Fruit fly (Drosophila melanogaster) whole organism, embryonic: Measurements from ENCODE around the gene nbs.

ENCODE experiments used
- Atf-2 ChIP-seq: fragments of 200-800 bp; sonication (Bioruptor generic); optimal IDR thresholded peaks from 2 replicates; lab custom pipeline; 2016; ENCODE audit warnings: missing biosample characterization, missing genetic modification characterization
- CG11696 ChIP-seq: fragments of 200-800 bp; sonication (Bioruptor generic); IDR thresholded peaks from 2 replicates; pipeline ENCODE4 v1.3.6; 2022; ENCODE audit warnings: missing biosample characterization, missing genetic modification characterization
- CG12155 ChIP-seq: fragments of 200-800 bp; sonication (Bioruptor generic); optimal IDR thresholded peaks from 3 replicates; lab custom pipeline; 2016; ENCODE audit warnings: missing biosample characterization, missing genetic modification characterization
- CG12659 ChIP-seq: fragments of 200-800 bp; sonication (Bioruptor generic); optimal IDR thresholded peaks from 3 replicates; lab custom pipeline; 2017; ENCODE audit warnings: mild to moderate bottlenecking, missing biosample characterization, missing genetic modification reagents, missing genetic modification characterization
- CG13894 ChIP-seq: fragments of 200-800 bp; sonication (Bioruptor generic); optimal IDR thresholded peaks from 3 replicates; lab custom pipeline; 2018; ENCODE audit warnings: missing biosample characterization, mild to moderate bottlenecking, missing genetic modification characterization, moderate library complexity
- CG14860 ChIP-seq: fragments of 200-800 bp; sonication (Bioruptor generic); IDR thresholded peaks from 3 replicates; pipeline ENCODE4 v1.3.6; 2022; ENCODE audit warnings: missing biosample characterization, missing genetic modification characterization; ENCODE audit not compliant: partially characterized antibody
- CG17829 ChIP-seq: fragments of 200-800 bp; optimal IDR thresholded peaks from 2 replicates; lab custom pipeline; 2019; ENCODE audit warnings: missing biosample characterization, mild to moderate bottlenecking, missing genetic modification characterization, moderate library complexity
- CG2120 ChIP-seq: fragments of 200-800 bp; sonication (Bioruptor generic); optimal IDR thresholded peaks from 3 replicates; lab custom pipeline; 2016; ENCODE audit warnings: missing biosample characterization, missing genetic modification characterization
- CG34422 ChIP-seq: fragments of 200-800 bp; sonication (Bioruptor generic); IDR thresholded peaks from 3 replicates; pipeline ENCODE4 v1.3.6; 2022; ENCODE audit warnings: missing biosample characterization, missing genetic modification characterization
- CG6683 ChIP-seq: fragments of 200-800 bp; sonication (Bioruptor generic); optimal IDR thresholded peaks from 2 replicates; lab custom pipeline; 2017; ENCODE audit warnings: missing biosample characterization, mild to moderate bottlenecking, missing genetic modification characterization, missing genetic modification reagents
- D19B ChIP-seq: fragments of 200-800 bp; sonication (Bioruptor generic); optimal IDR thresholded peaks from 2 replicates; lab custom pipeline; 2017; ENCODE audit warnings: missing biosample characterization, mild to moderate bottlenecking, missing genetic modification characterization
- Dfd ChIP-seq, 2 experiments: fragments of >200 bp; optimal IDR thresholded peaks; 2 replicates each; lab custom pipeline; 2017; ENCODE audit warnings: missing biosample characterization in 2 of 2, missing genetic modification characterization in 2 of 2
- Drgx ChIP-seq: fragments of 200-800 bp; sonication (Bioruptor generic); IDR thresholded peaks from 2 replicates; pipeline ENCODE4 v1.3.6; 2022; ENCODE audit warnings: missing biosample characterization, missing genetic modification characterization
- E2f2 ChIP-seq: fragments of 200-800 bp; sonication (Bioruptor generic); IDR thresholded peaks from 2 replicates; pipeline ENCODE4 v1.3.6; 2022; ENCODE audit warnings: missing biosample characterization, missing genetic modification characterization
- Elba2 ChIP-seq: fragments of 200-800 bp; sonication (Bioruptor generic); optimal IDR thresholded peaks from 3 replicates; lab custom pipeline; 2016; ENCODE audit warnings: missing biosample characterization, missing genetic modification characterization
- Ets65A ChIP-seq: fragments of 200-800 bp; sonication (Bioruptor generic); peaks from one replicate; lab custom pipeline; 2016; ENCODE audit warnings: missing biosample characterization, missing genetic modification characterization
- HLH3B ChIP-seq: fragments of 200-800 bp; sonication (Bioruptor generic); IDR thresholded peaks from 2 replicates; pipeline ENCODE4 v1.3.6; 2022; ENCODE audit warnings: missing biosample characterization, missing genetic modification characterization
- MESR4 ChIP-seq: fragments of 200-800 bp; sonication (Bioruptor generic); optimal IDR thresholded peaks from 2 replicates; lab custom pipeline; 2018; ENCODE audit warnings: missing biosample characterization, mild to moderate bottlenecking, missing genetic modification characterization, moderate library complexity
- Med ChIP-seq: fragments of 200-800 bp; sonication (Bioruptor generic); peaks from one replicate; lab custom pipeline; 2016; ENCODE audit warnings: missing biosample characterization, missing genetic modification characterization, mild to moderate bottlenecking, inconsistent platforms, moderate library complexity
- Myb ChIP-seq: fragments of 200-800 bp; sonication (Bioruptor generic); optimal IDR thresholded peaks from 2 replicates; lab custom pipeline; 2016; ENCODE audit warnings: missing biosample characterization, missing genetic modification characterization
- Nf-YB ChIP-seq: fragments of 200-800 bp; sonication (Bioruptor generic); optimal IDR thresholded peaks from 3 replicates; lab custom pipeline; 2019; ENCODE audit warnings: missing biosample characterization, mild to moderate bottlenecking, missing genetic modification characterization, moderate library complexity
- Nf-YC ChIP-seq: fragments of 200-800 bp; optimal IDR thresholded peaks from 3 replicates; lab custom pipeline; 2019; ENCODE audit warnings: missing biosample characterization, mild to moderate bottlenecking, missing genetic modification characterization, moderate library complexity
- Spps ChIP-seq: fragments of 200-800 bp; sonication (Bioruptor generic); optimal IDR thresholded peaks from 2 replicates; lab custom pipeline; 2018; ENCODE audit warnings: missing biosample characterization, mild to moderate bottlenecking, missing genetic modification characterization
- abd-A ChIP-seq: fragments of 200-800 bp; sonication (Bioruptor generic); optimal IDR thresholded peaks from 3 replicates; lab custom pipeline; 2019; ENCODE audit warnings: missing biosample characterization, mild to moderate bottlenecking, missing genetic modification characterization, moderate library complexity
- ato ChIP-seq: fragments of 200-800 bp; sonication (Bioruptor generic); IDR thresholded peaks from 2 replicates; pipeline ENCODE4 v1.3.6; 2022; ENCODE audit warnings: missing biosample characterization, missing genetic modification characterization; ENCODE audit not compliant: partially characterized antibody
- bbx ChIP-seq: fragments of 200-800 bp; sonication (Bioruptor generic); IDR thresholded peaks from 2 replicates; pipeline ENCODE4 v1.3.6; 2022; ENCODE audit warnings: missing biosample characterization, missing genetic modification characterization; ENCODE audit not compliant: partially characterized antibody
- crol ChIP-seq: fragments of 200-800 bp; sonication (Bioruptor generic); IDR thresholded peaks from 2 replicates; pipeline ENCODE4 v1.3.6; 2022; ENCODE audit warnings: missing biosample characterization, missing genetic modification characterization
- dimm ChIP-seq: fragments of 200-800 bp; sonication (Bioruptor generic); IDR thresholded peaks from 2 replicates; pipeline ENCODE4 v1.3.6; 2022; ENCODE audit warnings: missing biosample characterization, missing genetic modification characterization
- exex ChIP-seq: fragments of 200-800 bp; sonication (Bioruptor generic); optimal IDR thresholded peaks from 4 replicates; lab custom pipeline; 2018; ENCODE audit warnings: missing biosample characterization, mild to moderate bottlenecking, missing genetic modification characterization, moderate library complexity
- fru ChIP-seq: fragments of >200 bp; optimal IDR thresholded peaks from 2 replicates; lab custom pipeline; 2017
- hth ChIP-seq: fragments of >200 bp; optimal IDR thresholded peaks from 2 replicates; lab custom pipeline; 2017; ENCODE audit warnings: inconsistent platforms
- inv ChIP-seq: fragments of 200-800 bp; sonication (Bioruptor generic); IDR thresholded peaks from 2 replicates; pipeline ENCODE4 v1.3.6; 2022; ENCODE audit warnings: missing biosample characterization, missing genetic modification characterization; ENCODE audit not compliant: partially characterized antibody
- lbe ChIP-seq: fragments of 200-800 bp; sonication (Bioruptor generic); optimal IDR thresholded peaks from 2 replicates; lab custom pipeline; 2016; ENCODE audit warnings: missing biosample characterization, mild to moderate bottlenecking, missing genetic modification characterization
- lilli ChIP-seq: fragments of 200-800 bp; sonication (Bioruptor generic); optimal IDR thresholded peaks from 3 replicates; lab custom pipeline; 2016; ENCODE audit warnings: missing biosample characterization, missing genetic modification characterization
- mirr ChIP-seq: fragments of 200-800 bp; sonication (Bioruptor generic); optimal IDR thresholded peaks from 3 replicates; lab custom pipeline; 2018; ENCODE audit warnings: missing biosample characterization, mild to moderate bottlenecking, missing genetic modification characterization
- nom ChIP-seq: fragments of 200-800 bp; sonication (Bioruptor generic); optimal IDR thresholded peaks from 2 replicates; lab custom pipeline; 2017; ENCODE audit warnings: missing biosample characterization, missing genetic modification characterization, mild to moderate bottlenecking, moderate library complexity, missing genetic modification reagents
- org-1 ChIP-seq: fragments of 200-800 bp; sonication (Bioruptor generic); optimal IDR thresholded peaks from 2 replicates; lab custom pipeline; 2017; ENCODE audit warnings: missing biosample characterization, missing genetic modification characterization
- row ChIP-seq: fragments of 200-800 bp; sonication (Bioruptor generic); IDR thresholded peaks from 3 replicates; pipeline ENCODE4 v1.3.6; 2022; ENCODE audit warnings: missing biosample characterization, missing genetic modification characterization
- sc ChIP-seq, 3 experiments: fragments of >200 bp in 2 of 3; fragments of 200-800 bp in 1 of 3; sonication (Bioruptor generic) in 1 of 3; optimal IDR thresholded peaks; 2 replicates in 2 of 3; 3 replicates in 1 of 3; lab custom pipeline; 2017; ENCODE audit warnings: mild to moderate bottlenecking in 1 of 3, missing biosample characterization in 1 of 3, missing genetic modification characterization in 1 of 3, missing genetic modification reagents in 1 of 3
- sisA ChIP-seq: fragments of 200-800 bp; sonication (Bioruptor generic); IDR thresholded peaks from 2 replicates; pipeline ENCODE4 v1.3.6; 2022; ENCODE audit warnings: missing biosample characterization, missing genetic modification characterization
- sug ChIP-seq: fragments of 200-800 bp; optimal IDR thresholded peaks from 2 replicates; lab custom pipeline; 2019; ENCODE audit warnings: missing biosample characterization, mild to moderate bottlenecking, missing genetic modification characterization, moderate library complexity
- trh ChIP-seq: fragments of 200-800 bp; sonication (Bioruptor generic); optimal IDR thresholded peaks from 2 replicates; lab custom pipeline; 2016; ENCODE audit warnings: missing biosample characterization, missing genetic modification characterization
- unc-4 ChIP-seq: fragments of 200-800 bp; sonication (Bioruptor generic); IDR thresholded peaks from 2 replicates; pipeline ENCODE4 v1.3.6; 2022; ENCODE audit warnings: missing biosample characterization, missing genetic modification characterization; ENCODE audit not compliant: partially characterized antibody
- usp ChIP-seq: fragments of >200 bp; optimal IDR thresholded peaks from 2 replicates; lab custom pipeline; 2017; ENCODE audit warnings: missing biosample characterization, missing genetic modification characterization

nbs gene

DNA sequence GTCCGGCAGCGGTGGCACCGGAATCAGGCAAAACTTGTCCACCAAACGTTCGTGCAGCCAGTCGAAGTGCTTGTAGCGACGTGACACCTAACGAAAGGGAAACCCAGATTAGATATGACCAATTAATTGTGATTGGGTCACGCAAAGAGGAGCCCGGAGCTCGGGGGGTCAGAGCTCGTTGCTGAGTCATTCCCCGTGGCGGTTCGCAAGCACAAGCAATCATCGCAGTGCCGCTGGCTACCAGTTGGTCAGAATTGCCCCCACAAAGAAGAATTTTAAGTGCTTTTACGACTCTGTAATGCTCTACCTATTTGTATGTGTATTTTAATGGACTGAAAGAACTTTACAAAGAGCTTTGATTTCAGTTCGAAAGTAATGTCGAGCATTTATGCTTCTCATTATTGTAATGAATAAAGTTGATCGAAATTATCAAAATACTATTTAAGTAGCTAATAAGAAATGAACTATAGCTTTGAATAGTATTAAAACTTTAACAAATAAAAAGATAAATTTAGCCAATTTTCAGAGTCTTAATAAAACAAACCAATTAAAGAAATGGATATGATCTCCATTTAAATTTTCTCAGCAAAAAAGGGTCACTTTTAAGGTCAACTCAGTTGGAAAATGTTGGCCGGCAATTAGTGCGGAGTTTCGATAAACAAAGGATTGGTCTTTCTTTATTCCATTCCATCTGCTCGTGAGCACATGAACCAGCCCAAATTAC is 10.8 kb downstream of the nbs start (continued):
- no peak for TF ChIP-seq MESR4 (GFP tag; lab: Kevin White, UChicago)
- no peak for TF ChIP-seq CG2120 (GFP tag; lab: Kevin White, UChicago)
- no peak for TF ChIP-seq CG11696 (GFP tag; lab: Robert Waterston, UW)
- TF ChIP-seq exex (tag; lab: Kevin White, UChicago), result peak; percentile 31
- TF ChIP-seq sisA (GFP tag; lab: Robert Waterston, UW), result no peak
- peak; percentile 45 for TF ChIP-seq row
- TF ChIP-seq crol, result peak; percentile 46; the same call in 1 of the 2 replicates
- TF ChIP-seq mirr (GFP tag; lab: Kevin White, UChicago), result peak; percentile 2
- TF ChIP-seq sug (tag; lab: Kevin White, UChicago), result peak; percentile 63
- no peak for TF ChIP-seq Spps (tag; lab: Kevin White, UChicago)
- TF ChIP-seq CG13894 (tag; lab: Kevin White, UChicago), result no peak
- no peak for TF ChIP-seq D19B (GFP tag; lab: Kevin White, UChicago)
- TF ChIP-seq CG14860 (GFP tag; lab: Robert Waterston, UW), result no peak

DNA sequence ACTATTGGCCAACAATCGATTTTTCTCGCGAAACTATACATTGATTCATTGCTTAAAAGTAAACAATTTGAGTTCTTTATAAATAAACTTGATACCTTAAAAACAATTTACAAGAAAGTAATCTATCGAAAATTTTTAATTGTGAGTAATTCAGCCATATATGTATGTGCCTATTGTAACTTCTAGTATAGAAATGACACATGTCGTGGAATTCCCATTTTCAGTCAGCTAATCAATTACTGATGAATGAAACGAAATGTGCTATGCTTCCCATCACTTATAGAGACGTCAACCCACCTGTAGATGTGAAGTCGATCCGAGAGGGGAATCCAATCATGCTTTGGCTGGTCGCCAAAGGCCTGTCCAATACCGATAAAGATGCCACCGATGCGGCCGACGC is 11.8 kb downstream of the nbs start:
- TF ChIP-seq abd-A (tag; lab: Kevin White, UChicago) (no peak), lilli (GFP tag; lab: Kevin White, UChicago) (no peak), trh (GFP tag; lab: Kevin White, UChicago) (no peak), sc (optimal IDR thresholded peaks at IDR 0.05; lab: Kevin White, UChicago) (no peak), sc (GFP tag; optimal IDR thresholded peaks at IDR 0.05; lab: Kevin White, UChicago) (no peak), ato (no peak), Nf-YC (tag; lab: Kevin White, UChicago) (no peak), org-1 (GFP tag; lab: Kevin White, UChicago) (no peak)

DNA sequence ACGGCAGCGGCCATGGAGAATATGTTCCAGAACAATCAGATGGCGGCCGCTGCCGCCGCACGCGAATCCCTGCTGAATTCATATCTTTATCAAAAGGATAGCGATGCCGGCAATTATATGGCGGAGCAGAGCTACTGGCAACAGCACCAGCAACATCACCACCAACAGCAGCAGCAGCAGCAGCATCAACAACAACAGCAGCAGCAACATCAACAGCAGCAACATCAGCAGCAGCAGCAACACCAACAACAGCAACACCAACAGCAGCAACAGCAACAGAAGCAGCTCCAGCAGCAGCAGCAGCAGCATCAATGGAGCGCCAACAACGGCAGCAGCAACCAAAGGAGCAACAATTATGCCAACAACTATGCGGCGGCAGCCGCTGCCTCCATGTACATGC is 14.2 kb downstream of the nbs start:
- TF ChIP-seq Dfd (GFP tag; optimal IDR thresholded peaks at IDR 0.05; lab: Kevin White, UChicago), result peak in 1 of 2 experiments; percentile 93
- 0 out of 2 replicates have a peak, but pooled peaks have one; percentile 21 for TF ChIP-seq dimm (GFP tag; lab: Robert Waterston, UW)
- TF ChIP-seq Atf-2 (GFP tag; lab: Kevin White, UChicago), result no peak

DNA sequence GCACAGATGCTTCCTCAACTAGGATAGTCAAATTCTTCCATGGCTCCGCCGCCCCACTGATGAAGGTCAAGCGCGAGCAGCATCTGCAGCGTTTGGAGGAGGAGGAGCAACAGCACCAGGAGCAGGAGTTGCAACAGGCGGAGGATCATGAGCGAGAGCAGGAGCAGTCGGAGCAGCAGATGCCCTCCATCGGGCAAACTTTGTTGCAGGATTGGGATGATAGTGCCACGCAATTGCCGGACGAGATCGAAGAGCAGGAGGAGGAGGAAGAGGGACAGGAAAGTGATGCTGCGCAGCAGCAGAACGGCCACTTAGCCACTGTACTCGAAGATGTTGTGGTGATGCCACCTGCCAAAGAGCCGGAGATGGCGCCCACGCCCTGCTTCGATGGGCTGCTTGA is 17.4 kb downstream of the nbs start:
- no peak for TF ChIP-seq bbx (GFP tag; lab: Robert Waterston, UW)
- TF ChIP-seq nom, result no peak
- no peak for TF ChIP-seq Drgx
- no peak for TF ChIP-seq fru (lab: Kevin White, UChicago)
- peak; percentile 4 for TF ChIP-seq Med
- no peak for TF ChIP-seq HLH3B
- TF ChIP-seq Ets65A (GFP tag; lab: Kevin White, UChicago), result peak; percentile 92
- no peak for TF ChIP-seq CG6683 (GFP tag; lab: Kevin White, UChicago)
- TF ChIP-seq, all 482 proteins: peak for 2

DNA sequence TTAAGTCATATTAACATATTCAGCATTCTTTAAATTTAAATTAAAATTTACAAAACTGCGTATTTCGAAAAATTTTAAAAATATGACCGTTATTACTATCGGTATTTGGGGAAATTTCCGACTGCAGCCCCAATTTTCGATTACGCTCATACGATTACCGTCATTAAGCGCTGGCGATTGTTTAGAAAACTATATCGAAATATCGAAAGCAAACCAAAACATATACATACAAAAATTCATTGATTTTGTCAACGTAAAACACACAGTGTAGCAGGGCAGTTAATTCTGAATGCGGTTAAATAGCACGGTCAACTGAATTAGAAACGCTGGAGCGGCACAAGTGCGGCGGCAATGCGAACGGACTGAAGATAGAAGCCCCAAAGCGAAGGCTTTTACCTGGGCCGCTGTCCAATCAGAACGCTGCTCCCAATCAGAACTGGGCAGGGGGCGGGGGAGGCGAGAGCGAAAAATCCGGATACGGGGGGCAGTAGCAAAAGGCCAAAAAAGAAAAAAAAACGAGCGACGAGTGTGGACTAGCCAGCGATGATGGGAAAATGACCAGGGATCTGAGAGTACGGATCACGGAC is 18.7 kb downstream of the nbs start, which contains the start of gene CG16711:
Gene CG16711 (plus strand): TSS at position 170 of the 587 bp plus-strand sequence.
- no peak for TF ChIP-seq usp (GFP tag; lab: Kevin White, UChicago)
- no peak for TF ChIP-seq lbe (GFP tag; lab: Kevin White, UChicago)
- TF ChIP-seq CG17829, result peak; percentile 17
- TF ChIP-seq Nf-YB, result peak; percentile 95
- TF ChIP-seq CG12155, result no peak
- peak; percentile 96 for TF ChIP-seq unc-4 (GFP tag; lab: Robert Waterston, UW)
- peak; percentile 89 for TF ChIP-seq inv
- TF ChIP-seq E2f2 (GFP tag; lab: Robert Waterston, UW), result peak; percentile 64
- TF ChIP-seq Elba2 (GFP tag; lab: Kevin White, UChicago), result peak; percentile 40
- no peak for TF ChIP-seq hth
- peak; percentile 95 for TF ChIP-seq Myb (GFP tag; lab: Kevin White, UChicago)
- 0 out of 3 replicates have a peak, but pooled peaks have one; percentile 24 for TF ChIP-seq CG34422 (GFP tag; lab: Robert Waterston, UW)
- peak; percentile 18 for TF ChIP-seq CG12659
